Worm (Caenorhabditis elegans): ENCODE measurements around the gene R02E4.3.

ce11 chrX:4104435-4104834, 2.5 kb upstream of the R02E4.3 start, which contains the start of gene R02E4.1:
- TF ChIP-seq nhr-237 (tag; optimal IDR thresholded peaks at IDR 0.05): no peak
- no peak for TF ChIP-seq skn-1 (tag; optimal IDR thresholded peaks at IDR 0.05)
- TF ChIP-seq ztf-11 (tag; optimal IDR thresholded peaks at IDR 0.05): no peak
- no peak for TF ChIP-seq elt-2 (tag; optimal IDR thresholded peaks at IDR 0.05)

Measured in whole organism, L3 larva.